Fruit fly (Drosophila melanogaster): Measurements from ENCODE around the gene CG11227.

The CG11227 gene

dm6 chrX:20923787-20924186 lies 9.6 kb downstream of the CG11227 start (continued):
- TF ChIP-seq CG11456 (GFP tag; IDR thresholded peaks at IDR 0.05) = no peak
- no peak for TF ChIP-seq CG1529 (GFP tag; optimal IDR thresholded peaks at IDR 0.05)
- TF ChIP-seq CG31388 (GFP tag; optimal IDR thresholded peaks at IDR 0.05) = no peak
- TF ChIP-seq Camta (GFP tag; optimal IDR thresholded peaks at IDR 0.05) = no peak
- no peak for TF ChIP-seq gfzf (GFP tag; optimal IDR thresholded peaks at IDR 0.05)
- TF ChIP-seq CG18619 (GFP tag; optimal IDR thresholded peaks at IDR 0.05) = no peak
- TF ChIP-seq Deaf1 (tag; optimal IDR thresholded peaks at IDR 0.05) = peak; percentile 73
- TF ChIP-seq rib (GFP tag; IDR thresholded peaks at IDR 0.05) = no peak
- TF ChIP-seq CG6175 (GFP tag; IDR thresholded peaks at IDR 0.05) = no peak
- TF ChIP-seq Hr39 (optimal IDR thresholded peaks at IDR 0.05) = peak; percentile 87
- TF ChIP-seq eyg (GFP tag; optimal IDR thresholded peaks at IDR 0.05) = no peak

dm6 chrX:20916436-20916835 lies 16.9 kb downstream of the CG11227 start:
- no peak for TF ChIP-seq CG18599 (GFP tag; optimal IDR thresholded peaks at IDR 0.05)
- TF ChIP-seq CG12769 (tag; optimal IDR thresholded peaks at IDR 0.05) = peak; percentile 88
- TF ChIP-seq MESR4 (GFP tag; optimal IDR thresholded peaks at IDR 0.05) = no peak
- TF ChIP-seq onecut (GFP tag; IDR thresholded peaks at IDR 0.05) = no peak
- 0 out of 3 replicates have a peak, but pooled peaks have one; percentile 24 for TF ChIP-seq CG2199 (GFP tag; IDR thresholded peaks at IDR 0.05)
- peak; percentile 21 for TF ChIP-seq CG1832 (GFP tag; optimal IDR thresholded peaks at IDR 0.05)
- TF ChIP-seq crol (GFP tag; IDR thresholded peaks at IDR 0.05) = peak; percentile 35
- TF ChIP-seq sd (tag; optimal IDR thresholded peaks at IDR 0.05) = peak; percentile 76
- peak; percentile 82 for TF ChIP-seq kah (GFP tag; optimal IDR thresholded peaks at IDR 0.05)

dm6 chrX:20882526-20882925 lies 50.8 kb downstream of the CG11227 start, which contains the start of gene I-3:
I-3 (minus strand) TSS chrX:20882626.
- no peak for TF ChIP-seq dimm (GFP tag; IDR thresholded peaks at IDR 0.05)
- TF ChIP-seq CG16813 (GFP tag; IDR thresholded peaks at IDR 0.05; ENCODE audit: partially characterized antibody) = no peak
- no peak for TF ChIP-seq Sin3A (optimal IDR thresholded peaks at IDR 0.05)
- no peak for TF ChIP-seq mld (GFP tag; IDR thresholded peaks at IDR 0.05; ENCODE audit: partially characterized antibody)
- no peak for TF ChIP-seq CG8765 (GFP tag; IDR thresholded peaks at IDR 0.05)
- TF ChIP-seq CG15696 (tag; optimal IDR thresholded peaks at IDR 0.05) = no peak
- no peak for TF ChIP-seq odd (GFP tag; optimal IDR thresholded peaks at IDR 0.05)
- no peak for TF ChIP-seq CG8359 (GFP tag; optimal IDR thresholded peaks at IDR 0.05; ENCODE audit: borderline replicate concordance)
- TF ChIP-seq Nf-YC (tag; optimal IDR thresholded peaks at IDR 0.05) = no peak
- TF ChIP-seq CG17912 (GFP tag; optimal IDR thresholded peaks at IDR 0.05) = no peak
- no peak for TF ChIP-seq CG12155 (GFP tag; optimal IDR thresholded peaks at IDR 0.05)
- no peak for TF ChIP-seq CG2712 (tag; optimal IDR thresholded peaks at IDR 0.05)
- no peak for TF ChIP-seq CG2678 (tag; optimal IDR thresholded peaks at IDR 0.05)

Data from whole organism, embryonic.